Worm (Caenorhabditis elegans) whole organism, early embryonic: ENCODE results near the gene lin-31.

ENCODE experiments used
- B0310.2 ChIP-seq: sonication (generic microtip); optimal IDR thresholded peaks from 2 replicates; lab custom pipeline; 2016; ENCODE audit warnings: mild to moderate bottlenecking, missing genetic modification characterization, missing compliant biosample characterization
- F13C5.2 ChIP-seq: sonication (generic microtip); optimal IDR thresholded peaks from 2 replicates; lab custom pipeline; 2017; ENCODE audit warnings: mild to moderate bottlenecking, missing genetic modification characterization, inconsistent platforms, missing compliant biosample characterization
- ama-1 ChIP-seq: fragments of 150-350 bp; optimal IDR thresholded peaks from 2 replicates; lab custom pipeline; 2014
- ceh-36 ChIP-seq: sonication (generic microtip); optimal IDR thresholded peaks from 2 replicates; lab custom pipeline; 2016; ENCODE audit warnings: missing genetic modification characterization, inconsistent platforms, missing compliant biosample characterization
- ets-7 ChIP-seq: sonication (generic microtip); optimal IDR thresholded peaks from 2 replicates; lab custom pipeline; 2016; ENCODE audit warnings: missing genotype, missing genetic modification characterization, missing compliant biosample characterization
- flt-1 ChIP-seq: fragments of 200-800 bp; sonication (Bioruptor generic); IDR thresholded peaks from 2 replicates; pipeline ENCODE4 v1.3.6; 2022; ENCODE audit warnings: missing genetic modification characterization, missing compliant biosample characterization
- hmbx-1 ChIP-seq: sonication (generic microtip); optimal IDR thresholded peaks from 2 replicates; lab custom pipeline; 2016; ENCODE audit warnings: mild to moderate bottlenecking, missing genetic modification characterization, missing compliant biosample characterization
- hmg-4 ChIP-seq: fragments of 200-800 bp; sonication (Bioruptor generic); optimal IDR thresholded peaks from 2 replicates; lab custom pipeline; 2018; ENCODE audit warnings: mild to moderate bottlenecking, missing genetic modification characterization, missing compliant biosample characterization
- scrt-1 ChIP-seq: fragments of 200-800 bp; sonication (Bioruptor generic); IDR thresholded peaks from 2 replicates; pipeline ENCODE4 v1.3.6; 2022; ENCODE audit warnings: missing genetic modification characterization, missing compliant biosample characterization
- sea-1 ChIP-seq: fragments of 200-800 bp; sonication (Bioruptor generic); conservative IDR thresholded peaks from 2 replicates; pipeline ENCODE4 v1.3.6; 2022; ENCODE audit warnings: missing genetic modification characterization, missing compliant biosample characterization
- tbx-11 ChIP-seq: fragments of 200-800 bp; sonication (Bioruptor generic); IDR thresholded peaks from 2 replicates; pipeline ENCODE4 v1.3.6; 2022; ENCODE audit warnings: missing genetic modification characterization, missing compliant biosample characterization
- tra-4 ChIP-seq: sonication (generic microtip); optimal IDR thresholded peaks from 2 replicates; lab custom pipeline; 2017; ENCODE audit warnings: missing genetic modification characterization, missing compliant biosample characterization

DNA sequence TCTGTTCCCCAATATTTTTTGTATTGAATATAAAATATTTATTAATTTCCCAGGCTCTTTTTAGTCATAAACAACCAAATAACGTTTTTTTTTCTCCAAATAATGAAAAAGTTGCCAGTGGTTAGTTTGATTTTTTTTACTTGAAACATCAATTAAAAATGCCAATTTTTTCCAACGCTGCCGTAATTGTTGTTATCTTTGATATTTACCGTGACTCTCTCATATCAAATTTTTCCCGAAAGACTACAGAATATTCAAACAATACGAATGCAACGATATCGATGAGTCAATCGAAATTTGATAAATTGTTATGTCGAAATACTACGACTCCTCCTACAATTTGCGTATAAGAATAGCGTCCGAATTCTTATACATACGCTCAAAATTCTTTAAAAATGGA lies 4.6 kb downstream of the lin-31 start, which contains the start of gene K10G6.5:
- no peak for TF ChIP-seq sea-1 (GFP tag; lab: Robert Waterston, UW)
- no peak for TF ChIP-seq flt-1
- no peak for TF ChIP-seq ama-1 (lab: Kevin White, UChicago)
- no peak for TF ChIP-seq scrt-1 (GFP tag; lab: Robert Waterston, UW)
- TF ChIP-seq tbx-11 (GFP tag; lab: Robert Waterston, UW), result no peak
- no peak for TF ChIP-seq ceh-36
- TF ChIP-seq B0310.2 (tag; lab: Kevin White, UChicago), result no peak
- no peak for TF ChIP-seq tra-4 (tag; lab: Kevin White, UChicago)
- no peak for TF ChIP-seq F13C5.2
- TF ChIP-seq hmg-4 (GFP tag; lab: Kevin White, UChicago), result no peak
- no peak for TF ChIP-seq hmbx-1 (tag; lab: Kevin White, UChicago)
- no peak for TF ChIP-seq ets-7
